Fruit fly (Drosophila melanogaster) whole organism, pupa: ENCODE results near the gene Cep135.

Source experiments
- CG10348 ChIP-seq: fragments of 200-800 bp; sonication (Bioruptor generic); IDR thresholded peaks from 2 replicates; pipeline ENCODE4 v1.3.6; 2022; ENCODE audit warnings: missing biosample characterization, missing genetic modification characterization
- CG12605 ChIP-seq: fragments of 200-800 bp; sonication (Bioruptor generic); IDR thresholded peaks from 2 replicates; pipeline ENCODE4 v1.3.6; 2022; ENCODE audit warnings: missing biosample characterization, missing genetic modification characterization
- CG13204 ChIP-seq: fragments of 200-800 bp; sonication (Bioruptor generic); optimal IDR thresholded peaks from 2 replicates; lab custom pipeline; 2018; ENCODE audit warnings: missing biosample characterization, mild to moderate bottlenecking, missing genetic modification characterization, moderate library complexity
- CG14655 ChIP-seq: fragments of 200-800 bp; sonication (Bioruptor generic); optimal IDR thresholded peaks from 3 replicates; lab custom pipeline; 2017; ENCODE audit warnings: mild to moderate bottlenecking, missing biosample characterization, missing genetic modification reagents, missing genetic modification characterization
- CG15710 ChIP-seq: fragments of 200-800 bp; sonication (Bioruptor generic); optimal IDR thresholded peaks from 2 replicates; lab custom pipeline; 2018; ENCODE audit warnings: missing biosample characterization, mild to moderate bottlenecking, missing genetic modification characterization, moderate library complexity
- CG17806 ChIP-seq: fragments of 200-800 bp; sonication (Bioruptor generic); optimal IDR thresholded peaks from 2 replicates; lab custom pipeline; 2018; ENCODE audit warnings: missing biosample characterization, mild to moderate bottlenecking, missing genetic modification characterization, moderate library complexity
- CG32121 ChIP-seq: fragments of 200-800 bp; sonication (Bioruptor generic); IDR thresholded peaks from 2 replicates; pipeline ENCODE4 v1.3.6; 2022; ENCODE audit warnings: missing biosample characterization, missing genetic modification characterization
- CG34367 ChIP-seq: fragments of 200-800 bp; sonication (Bioruptor generic); optimal IDR thresholded peaks from 2 replicates; lab custom pipeline; 2018; ENCODE audit warnings: missing biosample characterization, mild to moderate bottlenecking, missing genetic modification characterization
- CG4496 ChIP-seq: fragments of 200-800 bp; sonication (Bioruptor generic); IDR thresholded peaks from 3 replicates; pipeline ENCODE4 v1.3.6; 2022; ENCODE audit warnings: missing biosample characterization, missing genetic modification characterization
- CG8159 ChIP-seq: fragments of 200-800 bp; sonication (Bioruptor generic); optimal IDR thresholded peaks from 3 replicates; lab custom pipeline; 2018; ENCODE audit warnings: missing biosample characterization, mild to moderate bottlenecking, missing genetic modification characterization, moderate library complexity
- CG8301 ChIP-seq: fragments of 200-800 bp; sonication (Bioruptor generic); optimal IDR thresholded peaks from 2 replicates; lab custom pipeline; 2018; ENCODE audit warnings: missing biosample characterization, mild to moderate bottlenecking, missing genetic modification characterization
- CG9948 ChIP-seq: fragments of 200-800 bp; sonication (Bioruptor generic); optimal IDR thresholded peaks from 2 replicates; lab custom pipeline; 2018; ENCODE audit warnings: missing biosample characterization, mild to moderate bottlenecking, missing genetic modification characterization, moderate library complexity
- D1 ChIP-seq: fragments of 200-800 bp; sonication (Bioruptor generic); optimal IDR thresholded peaks from 2 replicates; lab custom pipeline; 2018; ENCODE audit warnings: missing biosample characterization, mild to moderate bottlenecking, missing genetic modification characterization, moderate library complexity
- EcR ChIP-seq: fragments of 200-800 bp; sonication (Bioruptor generic); optimal IDR thresholded peaks from 3 replicates; lab custom pipeline; 2019; ENCODE audit warnings: missing biosample characterization, missing genetic modification characterization, mild to moderate bottlenecking, moderate library complexity, missing genetic modification reagents
- Ets98B ChIP-seq: fragments of 200-800 bp; sonication (Bioruptor generic); IDR thresholded peaks from 2 replicates; pipeline ENCODE4 v1.3.6; 2022; ENCODE audit warnings: missing biosample characterization, missing genetic modification characterization
- Pif1A ChIP-seq: fragments of 200-800 bp; sonication (Bioruptor generic); optimal IDR thresholded peaks from 3 replicates; lab custom pipeline; 2016; ENCODE audit warnings: missing biosample characterization, missing genetic modification characterization
- Pif1B ChIP-seq: fragments of 200-800 bp; sonication (Bioruptor generic); optimal IDR thresholded peaks from 3 replicates; lab custom pipeline; 2016; ENCODE audit warnings: missing biosample characterization, missing genetic modification characterization
- Snoo ChIP-seq: fragments of 200-800 bp; sonication (Bioruptor generic); optimal IDR thresholded peaks from 3 replicates; lab custom pipeline; 2017; ENCODE audit warnings: missing biosample characterization, mild to moderate bottlenecking, missing genetic modification characterization, inconsistent platforms
- fd96Ca ChIP-seq: fragments of 200-800 bp; sonication (Bioruptor generic); IDR thresholded peaks from 3 replicates; pipeline ENCODE4 v1.3.6; 2022; ENCODE audit warnings: missing biosample characterization, missing genetic modification characterization
- gl ChIP-seq: fragments of 200-800 bp; sonication (Bioruptor generic); optimal IDR thresholded peaks from 2 replicates; lab custom pipeline; 2018; ENCODE audit warnings: missing biosample characterization, mild to moderate bottlenecking, missing genetic modification characterization
- rn ChIP-seq: fragments of 200-800 bp; sonication (Bioruptor generic); IDR thresholded peaks from 2 replicates; pipeline ENCODE4 v1.3.6; 2022; ENCODE audit warnings: missing biosample characterization, missing genetic modification characterization

Gene Cep135

dm6 chr3L:15172404-15173055, 56.0 kb downstream of the Cep135 start:
- TF ChIP-seq CG8301 (tag; lab: Kevin White, UChicago), result peak; percentile 17
- no peak for TF ChIP-seq D1 (tag; lab: Kevin White, UChicago)
- TF ChIP-seq fd96Ca, result no peak
- TF ChIP-seq EcR, result no peak
- TF ChIP-seq CG14655 (GFP tag; lab: Kevin White, UChicago), result peak; percentile 44

dm6 chr3L:15174086-15174485, 57.5 kb downstream of the Cep135 start:
- TF ChIP-seq Ets98B (GFP tag; lab: Robert Waterston, UW), result no peak
- TF ChIP-seq Pif1B, result no peak
- no peak for TF ChIP-seq rn (GFP tag; lab: Robert Waterston, UW)
- no peak for TF ChIP-seq CG12605
- TF ChIP-seq CG8159 (tag; lab: Kevin White, UChicago), result peak; percentile 82
- peak; percentile 88 for TF ChIP-seq CG9948 (tag; lab: Kevin White, UChicago)
- TF ChIP-seq CG17806, result peak; percentile 89
- peak; percentile 63 for TF ChIP-seq CG14655 (GFP tag; lab: Kevin White, UChicago)
- no peak for TF ChIP-seq fd96Ca
- TF ChIP-seq EcR, result no peak
- TF ChIP-seq CG8301 (tag; lab: Kevin White, UChicago), result peak; percentile 46
- TF ChIP-seq CG15710 (tag; lab: Kevin White, UChicago), result peak; percentile 88
- peak; percentile 66 for TF ChIP-seq Snoo (tag; lab: Kevin White, UChicago)
- TF ChIP-seq CG32121, result no peak
- TF ChIP-seq CG34367 (tag; lab: Kevin White, UChicago), result peak; percentile 81
- TF ChIP-seq Pif1A (GFP tag; lab: Kevin White, UChicago), result no peak
- TF ChIP-seq CG10348, result no peak
- TF ChIP-seq CG4496, result no peak
- peak; percentile 37 for TF ChIP-seq CG13204 (GFP tag; lab: Kevin White, UChicago)
- TF ChIP-seq gl (tag; lab: Kevin White, UChicago), result peak; percentile 51
- peak; percentile 80 for TF ChIP-seq D1 (tag; lab: Kevin White, UChicago)

- peak; percentile 30 for TF ChIP-seq CG14655 (GFP tag; lab: Kevin White, UChicago)
- TF ChIP-seq CG9948 (tag; lab: Kevin White, UChicago), result peak; percentile 39
- peak; percentile 24 for TF ChIP-seq CG8159 (tag; lab: Kevin White, UChicago)
- TF ChIP-seq Snoo (tag; lab: Kevin White, UChicago), result no peak
- TF ChIP-seq D1 (tag; lab: Kevin White, UChicago), result peak; percentile 1
- TF ChIP-seq CG15710 (tag; lab: Kevin White, UChicago), result peak; percentile 58
- no peak for TF ChIP-seq CG4496
- no peak for TF ChIP-seq CG13204 (GFP tag; lab: Kevin White, UChicago)
- peak; percentile 11 for TF ChIP-seq CG17806
- TF ChIP-seq CG34367 (tag; lab: Kevin White, UChicago), result peak; percentile 7
Observed at dm6 chr3L:15174823-15175222, 58.3 kb downstream of the Cep135 start.

- no peak for TF ChIP-seq CG34367 (tag; lab: Kevin White, UChicago)
- no peak for TF ChIP-seq CG8301 (tag; lab: Kevin White, UChicago)
- TF ChIP-seq fd96Ca, result 0 out of 3 replicates have a peak, but pooled peaks have one; percentile 10
- TF ChIP-seq CG9948 (tag; lab: Kevin White, UChicago), result no peak
- no peak for TF ChIP-seq CG4496
- no peak for TF ChIP-seq EcR
- no peak for TF ChIP-seq CG17806
- no peak for TF ChIP-seq CG8159 (tag; lab: Kevin White, UChicago)
- TF ChIP-seq CG32121, result 0 out of 2 replicates have a peak, but pooled peaks have one; percentile 8
- TF ChIP-seq CG13204 (GFP tag; lab: Kevin White, UChicago), result no peak
Observed at dm6 chr3L:15176641-15177215, 60.2 kb downstream of the Cep135 start.
